Worm (Caenorhabditis elegans) whole organism, L2 larva: ENCODE results near the gene pid-5.

ENCODE experiments used
- nhr-11 ChIP-seq: fragments of 150-350 bp; optimal IDR thresholded peaks from 2 replicates; lab custom pipeline; 2014; ENCODE audit warnings: missing biosample characterization, missing genetic modification characterization
- snpc-4 ChIP-seq: fragments of 150-350 bp; optimal IDR thresholded peaks from 2 replicates; lab custom pipeline; 2014; ENCODE audit warnings: missing biosample characterization, missing genetic modification characterization

ce11 chrV:4195283-4195682 is 19.6 kb downstream of the pid-5 start, which contains the start of gene algn-5:
- TF ChIP-seq nhr-11: no peak
- TF ChIP-seq snpc-4: no peak
